Worm (Caenorhabditis elegans) whole organism, late embryonic: Measurements from ENCODE around the gene C10G8.3.

Source experiments
- C38D4.7 ChIP-seq: fragments of 200-800 bp; sonication (Bioruptor generic); optimal IDR thresholded peaks from 2 replicates; lab custom pipeline; 2018; ENCODE audit warnings: mild to moderate bottlenecking, missing genetic modification characterization, moderate library complexity, missing compliant biosample characterization
- K02D7.2 ChIP-seq: sonication (generic microtip); optimal IDR thresholded peaks from 2 replicates; lab custom pipeline; 2017; ENCODE audit warnings: mild to moderate bottlenecking, missing genetic modification characterization, missing compliant biosample characterization
- Y22D7AL.16 ChIP-seq: sonication (generic microtip); optimal IDR thresholded peaks from 2 replicates; lab custom pipeline; 2016; ENCODE audit warnings: missing genetic modification characterization, missing compliant biosample characterization
- ama-1 ChIP-seq: fragments of 150-350 bp; optimal IDR thresholded peaks from 2 replicates; lab custom pipeline; 2014
- ets-4 ChIP-seq: sonication (generic microtip); optimal IDR thresholded peaks from 2 replicates; lab custom pipeline; 2016; ENCODE audit warnings: missing genetic modification characterization, missing compliant biosample characterization
- hlh-30 ChIP-seq: sonication (generic microtip); optimal IDR thresholded peaks from 2 replicates; lab custom pipeline; 2017; ENCODE audit warnings: antibody characterized with exemption, missing genetic modification characterization, missing compliant biosample characterization; ENCODE audit not compliant: insufficient read depth
- lim-6 ChIP-seq: sonication (generic microtip); optimal IDR thresholded peaks from 2 replicates; lab custom pipeline; 2016; ENCODE audit warnings: missing genetic modification characterization, missing compliant biosample characterization
- madf-2 ChIP-seq: sonication (generic microtip); optimal IDR thresholded peaks from 2 replicates; lab custom pipeline; 2017; ENCODE audit warnings: missing genetic modification characterization, missing compliant biosample characterization
- nfya-1 ChIP-seq: sonication (generic microtip); optimal IDR thresholded peaks from 2 replicates; lab custom pipeline; 2017; ENCODE audit warnings: missing genetic modification characterization, mild to moderate bottlenecking, missing compliant biosample characterization, antibody characterized with exemption, moderate library complexity
- nhr-11 ChIP-seq: fragments of 150-350 bp; optimal IDR thresholded peaks from 2 replicates; lab custom pipeline; 2014; ENCODE audit warnings: missing biosample characterization, missing genetic modification characterization
- pha-4 ChIP-seq: fragments of 150-350 bp; optimal IDR thresholded peaks from 2 replicates; lab custom pipeline; 2018; ENCODE audit warnings: missing biosample characterization, missing genetic modification reagents, missing genetic modification characterization
- sdc-2 ChIP-seq: sonication (generic microtip); optimal IDR thresholded peaks from 2 replicates; lab custom pipeline; 2016; ENCODE audit warnings: missing genotype, missing genetic modification characterization, missing compliant biosample characterization
- unc-3 ChIP-seq, 2 experiments: fragments of 200-800 bp in 1 of 2; sonication (Bioruptor generic) in 1 of 2; sonication (generic microtip) in 1 of 2; conservative IDR thresholded peaks in 1 of 2; optimal IDR thresholded peaks in 1 of 2; 2 replicates each; pipeline versions ENCODE4 v1.3.6 to Lab custom; 2016 to 2022; ENCODE audit warnings: missing compliant biosample characterization in 2 of 2, missing genetic modification characterization in 2 of 2, missing genetic modification reagents in 1 of 2
- unc-86 ChIP-seq: sonication (generic microtip); optimal IDR thresholded peaks from 2 replicates; lab custom pipeline; 2016; ENCODE audit warnings: missing genetic modification characterization, missing compliant biosample characterization

DNA sequence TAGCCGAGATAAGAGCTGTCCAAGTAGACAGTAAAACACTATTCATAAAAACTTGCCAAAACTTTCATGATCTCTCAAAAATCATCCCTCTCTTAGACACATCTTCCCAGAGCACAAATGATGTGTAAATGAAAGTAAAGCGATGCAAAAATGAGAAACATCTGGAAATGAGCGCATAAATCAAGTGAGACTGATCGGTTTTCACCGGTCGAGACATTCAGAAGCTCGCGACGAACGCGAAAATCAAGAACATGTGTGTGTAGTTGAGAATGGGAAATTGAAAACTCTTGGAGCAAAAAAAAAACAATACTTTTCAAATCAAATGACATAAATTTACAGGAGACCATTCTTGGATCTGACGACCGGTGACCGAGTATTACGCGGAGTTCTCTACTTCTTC lies 8.2 kb upstream of the C10G8.3 start:
- no peak for TF ChIP-seq C38D4.7 (GFP tag; lab: Kevin White, UChicago)
- TF ChIP-seq ama-1 (lab: Kevin White, UChicago): no peak
- TF ChIP-seq nfya-1 (tag; lab: Kevin White, UChicago): no peak
- no peak for TF ChIP-seq ets-4 (tag; lab: Kevin White, UChicago)
- no peak for TF ChIP-seq sdc-2
- TF ChIP-seq unc-3 (GFP tag; conservative IDR thresholded peaks at IDR 0.05; lab: Robert Waterston, UW): no peak
- TF ChIP-seq unc-3 (tag; optimal IDR thresholded peaks at IDR 0.05; lab: Kevin White, UChicago): no peak
- TF ChIP-seq lim-6 (tag; lab: Kevin White, UChicago): no peak
- TF ChIP-seq pha-4: no peak
- no peak for TF ChIP-seq hlh-30 (tag; lab: Kevin White, UChicago)
- TF ChIP-seq nhr-11 (tag; lab: Kevin White, UChicago): no peak
- no peak for TF ChIP-seq K02D7.2 (tag; lab: Kevin White, UChicago)
- no peak for TF ChIP-seq Y22D7AL.16
- TF ChIP-seq unc-86 (tag; lab: Kevin White, UChicago): no peak
- TF ChIP-seq madf-2 (tag; lab: Kevin White, UChicago): no peak
